Worm (Caenorhabditis elegans) whole organism, L2 larva: ENCODE data around the gene nhr-15.
A peak's percentile ranks its signal among the peaks of the same experiment; 100 is the strongest.

ENCODE experiments used
- F13H6.1 ChIP-seq: sonication (generic microtip); optimal IDR thresholded peaks from 2 replicates; lab custom pipeline; 2016; ENCODE audit warnings: missing genetic modification characterization, missing compliant biosample characterization
- R02D3.7 ChIP-seq: fragments of 150-350 bp; optimal IDR thresholded peaks from 2 replicates; lab custom pipeline; 2014; ENCODE audit warnings: missing biosample characterization, missing genetic modification characterization
- Y55F3AM.14 ChIP-seq: fragments of 200-800 bp; sonication (Bioruptor generic); optimal IDR thresholded peaks from 2 replicates; lab custom pipeline; 2018; ENCODE audit warnings: mild to moderate bottlenecking, missing genetic modification characterization, missing compliant biosample characterization
- ZK546.5 ChIP-seq: sonication (generic microtip); optimal IDR thresholded peaks from 2 replicates; lab custom pipeline; 2017; ENCODE audit warnings: missing biosample characterization, missing genetic modification characterization
- alr-1 ChIP-seq: fragments of 150-350 bp; optimal IDR thresholded peaks from 2 replicates; lab custom pipeline; 2014; ENCODE audit warnings: missing biosample characterization, missing genetic modification characterization
- aly-2 ChIP-seq: fragments of 150-350 bp; optimal IDR thresholded peaks from 2 replicates; lab custom pipeline; 2014; ENCODE audit warnings: missing biosample characterization, missing genetic modification characterization
- ama-1 ChIP-seq: fragments of 150-350 bp; optimal IDR thresholded peaks from 2 replicates; lab custom pipeline; 2018; ENCODE audit warnings: inconsistent platforms
- blmp-1 ChIP-seq: sonication (generic microtip); optimal IDR thresholded peaks from 2 replicates; lab custom pipeline; 2017; ENCODE audit warnings: missing genetic modification characterization, mild to moderate bottlenecking, missing compliant biosample characterization, antibody characterized with exemption, moderate library complexity; ENCODE audit not compliant: insufficient read depth
- ceh-16 ChIP-seq: fragments of 150-350 bp; optimal IDR thresholded peaks from 2 replicates; lab custom pipeline; 2014; ENCODE audit warnings: missing biosample characterization, missing genetic modification characterization
- ceh-82 ChIP-seq: fragments of 150-350 bp; optimal IDR thresholded peaks from 2 replicates; lab custom pipeline; 2014; ENCODE audit warnings: missing biosample characterization, missing genetic modification characterization
- crh-2 ChIP-seq: sonication (generic microtip); optimal IDR thresholded peaks from 2 replicates; lab custom pipeline; 2017; ENCODE audit warnings: missing biosample characterization, missing genetic modification characterization
- dmd-4 ChIP-seq: sonication (generic microtip); optimal IDR thresholded peaks from 2 replicates; lab custom pipeline; 2017; ENCODE audit warnings: missing biosample characterization, missing genetic modification characterization
- elt-1 ChIP-seq: fragments of 150-350 bp; optimal IDR thresholded peaks from 2 replicates; lab custom pipeline; 2014; ENCODE audit warnings: missing biosample characterization, missing genetic modification characterization
- elt-3 ChIP-seq: sonication (generic microtip); optimal IDR thresholded peaks from 2 replicates; lab custom pipeline; 2017; ENCODE audit warnings: missing biosample characterization, missing genetic modification characterization
- fos-1 ChIP-seq: fragments of 150-350 bp; optimal IDR thresholded peaks from 2 replicates; lab custom pipeline; 2014; ENCODE audit warnings: missing biosample characterization, missing genetic modification characterization
- gmeb-1 ChIP-seq: fragments of 150-350 bp; optimal IDR thresholded peaks from 2 replicates; lab custom pipeline; 2014; ENCODE audit warnings: missing biosample characterization, missing genetic modification characterization
- lin-11 ChIP-seq: fragments of 150-350 bp; sonication (generic microtip); optimal IDR thresholded peaks from 2 replicates; lab custom pipeline; 2014; ENCODE audit warnings: missing biosample characterization, missing genetic modification characterization, inconsistent platforms, mixed read lengths
- lin-13 ChIP-seq: fragments of 150-350 bp; optimal IDR thresholded peaks from 2 replicates; lab custom pipeline; 2014; ENCODE audit warnings: missing biosample characterization, missing genetic modification reagents, missing genetic modification characterization
- mab-5 ChIP-seq: fragments of 150-350 bp; optimal IDR thresholded peaks from 2 replicates; lab custom pipeline; 2014; ENCODE audit warnings: missing biosample characterization, missing genetic modification characterization
- mbf-1 ChIP-seq: sonication (generic microtip); optimal IDR thresholded peaks from 2 replicates; lab custom pipeline; 2017; ENCODE audit warnings: missing biosample characterization, missing genetic modification characterization
- mdl-1 ChIP-seq, 2 experiments: fragments of 150-350 bp in 1 of 2; sonication (generic microtip) in 1 of 2; optimal IDR thresholded peaks; 2 replicates each; lab custom pipeline; 2017; ENCODE audit warnings: missing biosample characterization in 2 of 2, missing genetic modification characterization in 2 of 2
- nhr-10 ChIP-seq: sonication (generic microtip); optimal IDR thresholded peaks from 2 replicates; lab custom pipeline; 2017; ENCODE audit warnings: missing biosample characterization, missing genetic modification characterization
- nhr-12 ChIP-seq: fragments of 150-350 bp; optimal IDR thresholded peaks from 2 replicates; lab custom pipeline; 2014; ENCODE audit warnings: missing biosample characterization, missing genetic modification characterization
- nhr-23 ChIP-seq: fragments of 150-350 bp; optimal IDR thresholded peaks from 2 replicates; lab custom pipeline; 2014; ENCODE audit warnings: missing biosample characterization, missing genetic modification reagents, missing genetic modification characterization
- nhr-237 ChIP-seq: fragments of 150-350 bp; optimal IDR thresholded peaks from 2 replicates; lab custom pipeline; 2014; ENCODE audit warnings: missing biosample characterization, missing genetic modification characterization
- nhr-25 ChIP-seq: fragments of 150-350 bp; sonication (generic microtip); optimal IDR thresholded peaks from 3 replicates; lab custom pipeline; 2014; ENCODE audit warnings: missing biosample characterization, missing genetic modification characterization
- nhr-6 ChIP-seq: fragments of 150-350 bp; optimal IDR thresholded peaks from 2 replicates; lab custom pipeline; 2014; ENCODE audit warnings: missing biosample characterization, missing genetic modification characterization
- peb-1 ChIP-seq: fragments of 150-350 bp; optimal IDR thresholded peaks from 2 replicates; lab custom pipeline; 2014; ENCODE audit warnings: missing biosample characterization, missing genetic modification characterization
- sem-4 ChIP-seq: fragments of 150-350 bp; optimal IDR thresholded peaks from 2 replicates; lab custom pipeline; 2014; ENCODE audit warnings: missing biosample characterization, missing genetic modification reagents, missing genetic modification characterization
- skn-1 ChIP-seq: sonication (generic microtip); optimal IDR thresholded peaks from 2 replicates; lab custom pipeline; 2017; ENCODE audit warnings: missing biosample characterization, missing genetic modification characterization
- sma-9 ChIP-seq, 2 experiments: fragments of 150-350 bp in 1 of 2; sonication (generic microtip) in 1 of 2; optimal IDR thresholded peaks; 2 replicates each; lab custom pipeline; 2014 to 2016; ENCODE audit warnings: missing genetic modification characterization in 2 of 2, mild to moderate bottlenecking in 1 of 2, missing biosample characterization in 1 of 2, missing compliant biosample characterization in 1 of 2, missing genetic modification reagents in 1 of 2, moderate library complexity in 1 of 2
- snpc-4 ChIP-seq: fragments of 150-350 bp; optimal IDR thresholded peaks from 2 replicates; lab custom pipeline; 2014; ENCODE audit warnings: missing biosample characterization, missing genetic modification characterization
- unc-62 ChIP-seq: fragments of 150-350 bp; optimal IDR thresholded peaks from 2 replicates; lab custom pipeline; 2014; ENCODE audit warnings: missing biosample characterization, missing genetic modification reagents, missing genetic modification characterization
- zag-1 ChIP-seq: fragments of 150-350 bp; optimal IDR thresholded peaks from 2 replicates; lab custom pipeline; 2014; ENCODE audit warnings: missing biosample characterization, missing genetic modification characterization
- ztf-11 ChIP-seq: sonication (generic microtip); optimal IDR thresholded peaks from 2 replicates; lab custom pipeline; 2017; ENCODE audit warnings: missing biosample characterization, missing genetic modification characterization

nhr-15 gene

ce11 chrV:320009-320408 lies 7.5 kb downstream of the nhr-15 start:
- no peak for TF ChIP-seq mdl-1 (tag; optimal IDR thresholded peaks at IDR 0.05; lab: Kevin White, UChicago)
- no peak for TF ChIP-seq nhr-12 (tag; lab: Kevin White, UChicago)
- TF ChIP-seq crh-2 (tag; lab: Kevin White, UChicago) = no peak
- TF ChIP-seq dmd-4 = no peak
- TF ChIP-seq nhr-6 (tag; lab: Kevin White, UChicago) = no peak
- TF ChIP-seq lin-11 (tag; lab: Kevin White, UChicago) = no peak
- TF ChIP-seq mbf-1 (tag; lab: Kevin White, UChicago) = no peak
- TF ChIP-seq R02D3.7 (tag; lab: Kevin White, UChicago) = no peak
- no peak for TF ChIP-seq ceh-16 (tag; lab: Kevin White, UChicago)
- TF ChIP-seq blmp-1 (tag; lab: Kevin White, UChicago) = no peak
- no peak for TF ChIP-seq peb-1
- no peak for TF ChIP-seq F13H6.1 (tag; lab: Kevin White, UChicago)
- no peak for TF ChIP-seq unc-62 (GFP tag; lab: Kevin White, UChicago)
- no peak for TF ChIP-seq zag-1 (tag; lab: Kevin White, UChicago)
- TF ChIP-seq sem-4 (tag; lab: Kevin White, UChicago) = no peak

DNA sequence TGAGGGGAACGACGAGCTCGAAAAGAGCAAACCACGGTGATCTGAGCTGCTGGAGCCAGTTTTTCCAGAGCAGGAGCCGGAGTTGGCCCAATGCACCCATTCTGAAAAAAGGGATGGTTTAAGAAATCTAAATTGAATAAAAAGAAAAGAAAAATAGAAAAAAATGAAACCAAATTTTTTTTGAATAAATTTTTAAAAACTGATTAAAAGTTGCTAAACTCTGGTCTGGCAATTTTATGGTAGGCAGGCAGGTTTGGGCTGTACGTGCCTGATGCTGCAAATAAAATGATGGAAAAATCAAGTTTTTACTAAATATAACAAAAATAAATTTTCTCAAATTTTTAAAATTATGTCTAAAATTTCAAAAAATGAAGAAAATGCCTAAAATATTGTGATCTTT lies 18.1 kb downstream of the nhr-15 start, which contains the start of gene abt-4:
abt-4 (minus strand) TSS at position 101 of the 400 bp plus-strand sequence.
- TF ChIP-seq alr-1 (no peak), sma-9 (GFP tag; optimal IDR thresholded peaks at IDR 0.05; lab: Kevin White, UChicago) (no peak), sma-9 (tag; optimal IDR thresholded peaks at IDR 0.05; lab: Kevin White, UChicago) (no peak), Y55F3AM.14 (GFP tag; lab: Kevin White, UChicago) (no peak), R02D3.7 (tag; lab: Kevin White, UChicago) (no peak), lin-13 (no peak), nhr-6 (tag; lab: Kevin White, UChicago) (no peak), nhr-25 (tag; lab: Kevin White, UChicago) (no peak), nhr-10 (tag; lab: Kevin White, UChicago) (no peak), nhr-23 (tag; lab: Kevin White, UChicago) (no peak), ZK546.5 (no peak), mdl-1 (tag; optimal IDR thresholded peaks at IDR 0.05; lab: Kevin White, UChicago) (no peak), aly-2 (no peak), ama-1 (lab: Kevin White, UChicago) (no peak)
- TF ChIP-seq, all 48 proteins: peak for 0

DNA sequence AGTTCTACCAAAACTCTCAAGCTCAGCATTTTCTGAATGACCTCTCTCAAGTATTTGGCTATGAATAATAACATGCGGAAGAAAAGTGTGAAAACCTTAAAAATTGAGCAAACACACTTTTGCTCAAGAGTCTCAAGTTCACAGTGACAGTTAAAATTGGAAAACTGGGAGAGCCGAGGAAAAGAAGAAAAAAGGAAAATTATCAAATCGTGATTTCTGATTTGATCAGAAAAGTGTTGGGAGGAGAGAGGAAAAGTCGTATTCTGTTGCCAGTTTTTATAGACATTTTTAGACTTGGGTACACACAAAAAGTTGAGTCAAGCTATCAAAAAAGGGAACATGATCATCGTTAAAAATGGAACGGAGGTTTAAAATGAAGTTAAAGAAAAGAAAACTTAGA lies 18.7 kb downstream of the nhr-15 start:
- TF ChIP-seq skn-1 (tag; lab: Kevin White, UChicago) (no peak), fos-1 (tag; lab: Kevin White, UChicago) (peak; percentile 56)

DNA sequence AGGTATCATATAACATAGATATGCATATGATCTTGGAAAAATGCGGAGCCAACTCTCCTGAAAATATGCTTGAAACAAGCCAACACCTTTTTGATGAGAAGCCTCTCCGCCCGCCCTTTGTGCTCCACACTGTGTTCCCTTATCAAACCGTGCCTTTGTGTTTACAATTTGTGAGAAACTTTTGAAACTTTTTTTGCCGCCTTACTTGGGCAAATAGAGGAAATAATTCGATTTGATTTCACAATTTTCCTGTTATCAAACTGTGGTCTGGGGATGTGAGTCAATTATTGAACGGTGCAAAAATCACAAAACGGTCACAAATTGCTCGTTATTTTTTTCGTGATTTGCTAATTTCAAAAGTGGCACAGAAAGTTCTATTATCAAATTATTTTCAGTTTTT lies 20.1 kb downstream of the nhr-15 start:
- peak; percentile 54 for TF ChIP-seq crh-2 (tag; lab: Kevin White, UChicago)
- TF ChIP-seq F13H6.1 (tag; lab: Kevin White, UChicago) = peak; percentile 44
- TF ChIP-seq sma-9 (GFP tag; optimal IDR thresholded peaks at IDR 0.05; lab: Kevin White, UChicago) = peak; percentile 54
- no peak for TF ChIP-seq sma-9 (tag; optimal IDR thresholded peaks at IDR 0.05; lab: Kevin White, UChicago)
- peak; percentile 97 for TF ChIP-seq fos-1 (tag; lab: Kevin White, UChicago)
- no peak for TF ChIP-seq Y55F3AM.14 (GFP tag; lab: Kevin White, UChicago)
- TF ChIP-seq mab-5 (tag; lab: Kevin White, UChicago) = no peak
- TF ChIP-seq gmeb-1 (tag; lab: Kevin White, UChicago) = peak; percentile 6
- TF ChIP-seq, all 48 proteins: peak for 5

- TF ChIP-seq F13H6.1 (tag; lab: Kevin White, UChicago) (peak; percentile 12), crh-2 (tag; lab: Kevin White, UChicago) (peak; percentile 29), snpc-4 (no peak), fos-1 (tag; lab: Kevin White, UChicago) (peak; percentile 99), nhr-25 (tag; lab: Kevin White, UChicago) (no peak), sma-9 (GFP tag; optimal IDR thresholded peaks at IDR 0.05; lab: Kevin White, UChicago) (peak; percentile 89), sma-9 (tag; optimal IDR thresholded peaks at IDR 0.05; lab: Kevin White, UChicago) (no peak), R02D3.7 (tag; lab: Kevin White, UChicago) (no peak), gmeb-1 (tag; lab: Kevin White, UChicago) (peak; percentile 32)
Observed at ce11 chrV:333713-334112, 21.2 kb downstream of the nhr-15 start.

DNA sequence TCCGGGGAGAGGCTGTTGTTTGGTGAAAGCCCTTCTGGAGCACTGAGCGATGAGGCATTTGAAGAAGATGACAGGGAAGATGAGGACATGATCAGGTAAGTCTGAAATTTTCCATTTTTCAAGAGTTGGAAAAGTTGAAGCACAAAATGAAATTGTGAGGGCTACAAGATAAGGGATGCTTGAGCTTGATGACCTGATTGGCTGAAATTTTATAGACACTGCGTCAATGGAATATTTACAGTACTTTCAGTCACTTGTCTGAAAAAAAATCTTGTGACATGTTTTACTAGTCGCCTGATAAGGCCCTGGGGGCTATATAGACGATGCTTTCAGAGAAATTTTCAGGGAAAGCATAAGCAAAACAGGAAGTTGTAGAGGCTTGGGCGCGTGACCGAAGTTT lies 23.8 kb downstream of the nhr-15 start, which contains the start of gene dmd-8:
dmd-8 (minus strand) TSS at position 101 of the 400 bp plus-strand sequence.
- TF ChIP-seq R02D3.7 (tag; lab: Kevin White, UChicago) (no peak), ama-1 (lab: Kevin White, UChicago) (no peak), nhr-237 (tag; lab: Kevin White, UChicago) (no peak), elt-1 (no peak), ceh-82 (no peak), nhr-6 (tag; lab: Kevin White, UChicago) (no peak), alr-1 (no peak), lin-13 (no peak), elt-3 (no peak), sem-4 (tag; lab: Kevin White, UChicago) (no peak), ztf-11 (tag; lab: Kevin White, UChicago) (no peak), aly-2 (no peak), fos-1 (tag; lab: Kevin White, UChicago) (no peak)
